In the genomic region with DNA sequence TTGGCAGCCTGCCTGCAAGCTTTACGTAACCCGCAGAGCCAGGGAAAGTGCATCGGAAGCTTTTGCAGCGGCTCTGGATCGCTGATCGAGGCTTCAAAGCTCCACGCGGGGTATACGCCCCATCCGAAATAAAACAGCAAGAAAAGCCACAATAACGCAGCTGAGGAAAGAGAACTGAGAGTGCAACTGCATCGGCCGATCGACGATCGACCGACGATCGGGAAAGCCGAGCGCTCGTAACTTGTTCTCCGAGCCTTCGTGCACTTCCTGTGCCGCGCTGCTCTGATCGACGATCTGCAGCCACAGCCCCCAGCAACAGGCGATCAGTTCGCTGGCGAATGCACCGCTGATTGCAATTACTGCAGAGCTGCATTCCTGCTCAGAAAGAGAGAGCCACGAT, we compare ENCODE assay signal across 2 fruit fly cellular contexts.
A peak's percentile ranks its signal among the peaks of the same experiment; 100 is the strongest.
TF ChIP-seq lines count a peak whose summit lies in the region.

No protein-coding gene starts in this region.

TF ChIP-seq in whole organism, embryonic, 481 proteins besides CTCF, POLR2A, EP300 and RAD21 (continued from another document):
- TF ChIP-seq Nf-YC (tag; optimal IDR thresholded peaks at IDR 0.05; lab: Kevin White, UChicago) (no peak), CG8359 (GFP tag; optimal IDR thresholded peaks at IDR 0.05; lab: Kevin White, UChicago; ENCODE audit: borderline replicate concordance) (no peak), CG15514 (GFP tag; optimal IDR thresholded peaks at IDR 0.05; lab: Kevin White, UChicago) (no peak), sug (tag; optimal IDR thresholded peaks at IDR 0.05; lab: Kevin White, UChicago) (no peak), CG30431 (GFP tag; optimal IDR thresholded peaks at IDR 0.05; lab: Kevin White, UChicago) (no peak), CG2120 (GFP tag; optimal IDR thresholded peaks at IDR 0.05; lab: Kevin White, UChicago) (no peak), Ets65A (GFP tag; lab: Kevin White, UChicago) (peak; percentile 25), Doc2 (GFP tag; IDR thresholded peaks at IDR 0.05; lab: Robert Waterston, UW) (no peak), nom (GFP tag; optimal IDR thresholded peaks at IDR 0.05; lab: Kevin White, UChicago) (peak; percentile 93), CG1529 (GFP tag; optimal IDR thresholded peaks at IDR 0.05; lab: Kevin White, UChicago) (no peak), slbo (GFP tag; IDR thresholded peaks at IDR 0.05; lab: Robert Waterston, UW) (no peak)

TF ChIP-seq in whole organism, prepupa, 60 proteins besides CTCF, POLR2A, EP300 and RAD21 (continued from another document):
- TF ChIP-seq Eip93F (GFP tag; optimal IDR thresholded peaks at IDR 0.05; lab: Kevin White, UChicago) (peak; percentile 23), CG16779 (tag; optimal IDR thresholded peaks at IDR 0.05; lab: Kevin White, UChicago) (peak; percentile 76), CG11294 (GFP tag; IDR thresholded peaks at IDR 0.05; lab: Robert Waterston, UW) (peak; percentile 51; the same call in 1 of the 2 replicates), Smox (GFP tag; optimal IDR thresholded peaks at IDR 0.05; lab: Kevin White, UChicago) (peak; percentile 11), CG8119 (GFP tag; IDR thresholded peaks at IDR 0.05; lab: Robert Waterston, UW) (peak; percentile 80; the same call in 2 of the 3 replicates), cyc (GFP tag; optimal IDR thresholded peaks at IDR 0.05; lab: Kevin White, UChicago) (no peak), CG9139 (GFP tag; optimal IDR thresholded peaks at IDR 0.05; lab: Kevin White, UChicago) (peak; percentile 84), ss (GFP tag; optimal IDR thresholded peaks at IDR 0.05; lab: Kevin White, UChicago) (peak; percentile 85 to 91), CG3919 (GFP tag; optimal IDR thresholded peaks at IDR 0.05; lab: Kevin White, UChicago) (peak; percentile 78), Hr39 (GFP tag; optimal IDR thresholded peaks at IDR 0.05; lab: Kevin White, UChicago) (no peak)
